Fruit fly (Drosophila melanogaster) whole organism, wandering third instar larva: ENCODE measurements around the gene Cyp28c1.

ENCODE experiments used
- Dfd ChIP-seq: fragments of >200 bp; optimal IDR thresholded peaks from 2 replicates; lab custom pipeline; 2017; ENCODE audit warnings: missing biosample characterization, missing genetic modification characterization
- dsf ChIP-seq: sonication (Bioruptor generic); optimal IDR thresholded peaks from 2 replicates; lab custom pipeline; 2016; ENCODE audit warnings: missing biosample characterization, missing genetic modification characterization, borderline replicate concordance

- TF ChIP-seq dsf (no peak), Dfd (no peak)
Observed at dm6 chrX:11881686-11882085, 42.3 kb downstream of the Cyp28c1 start.
